Fruit fly (Drosophila melanogaster) whole organism, embryonic: ENCODE data around the gene Mst57Da.

Source experiments
- CG10979 ChIP-seq: fragments of 200-800 bp; sonication (Bioruptor generic); optimal IDR thresholded peaks from 2 replicates; lab custom pipeline; 2018; ENCODE audit warnings: missing biosample characterization, mild to moderate bottlenecking, missing genetic modification characterization, moderate library complexity
- CG13624 ChIP-seq: fragments of 200-800 bp; sonication (Bioruptor generic); optimal IDR thresholded peaks from 2 replicates; lab custom pipeline; 2016; ENCODE audit warnings: missing biosample characterization, missing genetic modification characterization
- CG13894 ChIP-seq: fragments of 200-800 bp; sonication (Bioruptor generic); optimal IDR thresholded peaks from 3 replicates; lab custom pipeline; 2018; ENCODE audit warnings: missing biosample characterization, mild to moderate bottlenecking, missing genetic modification characterization, moderate library complexity
- CG15601 ChIP-seq: fragments of 200-800 bp; sonication (Bioruptor generic); optimal IDR thresholded peaks from 3 replicates; lab custom pipeline; 2019; ENCODE audit warnings: missing biosample characterization, mild to moderate bottlenecking, missing genetic modification characterization, moderate library complexity
- CG18011 ChIP-seq: fragments of 200-800 bp; sonication (Bioruptor generic); optimal IDR thresholded peaks from 2 replicates; lab custom pipeline; 2017; ENCODE audit warnings: missing biosample characterization, missing genetic modification characterization, mild to moderate bottlenecking, moderate library complexity, missing genotype
- CG2875 ChIP-seq: fragments of 200-800 bp; sonication (Bioruptor generic); optimal IDR thresholded peaks from 2 replicates; lab custom pipeline; 2017; ENCODE audit warnings: missing biosample characterization, mild to moderate bottlenecking, missing genetic modification characterization, missing genetic modification reagents
- CG4617 ChIP-seq: fragments of 200-800 bp; sonication (Bioruptor generic); optimal IDR thresholded peaks from 3 replicates; lab custom pipeline; 2016; ENCODE audit warnings: missing biosample characterization, missing genetic modification characterization, borderline replicate concordance
- CG5953 ChIP-seq: fragments of 200-800 bp; sonication (Bioruptor generic); IDR thresholded peaks from 2 replicates; pipeline ENCODE4 v1.3.6; 2022; ENCODE audit warnings: missing biosample characterization, missing genetic modification characterization
- CG7271 ChIP-seq: fragments of 200-800 bp; sonication (Bioruptor generic); optimal IDR thresholded peaks from 2 replicates; lab custom pipeline; 2018; ENCODE audit warnings: missing biosample characterization, mild to moderate bottlenecking, missing genetic modification characterization, moderate library complexity
- CG9609 ChIP-seq: fragments of 200-800 bp; sonication (Bioruptor generic); optimal IDR thresholded peaks from 3 replicates; lab custom pipeline; 2016; ENCODE audit warnings: missing biosample characterization, missing genetic modification characterization
- CG9817 ChIP-seq: fragments of 200-800 bp; sonication (Bioruptor generic); optimal IDR thresholded peaks from 2 replicates; lab custom pipeline; 2018; ENCODE audit warnings: missing biosample characterization, mild to moderate bottlenecking, missing genetic modification characterization, moderate library complexity
- CoRest ChIP-seq: fragments of 200-800 bp; sonication (Bioruptor generic); optimal IDR thresholded peaks from 3 replicates; lab custom pipeline; 2018; ENCODE audit warnings: missing biosample characterization, mild to moderate bottlenecking, missing genetic modification characterization, moderate library complexity
- Dad ChIP-seq: fragments of 200-800 bp; sonication (Bioruptor generic); optimal IDR thresholded peaks from 3 replicates; lab custom pipeline; 2016; ENCODE audit warnings: missing biosample characterization, missing genetic modification characterization
- Ets65A ChIP-seq: fragments of 200-800 bp; sonication (Bioruptor generic); peaks from one replicate; lab custom pipeline; 2016; ENCODE audit warnings: missing biosample characterization, missing genetic modification characterization
- Ets97D ChIP-seq: fragments of 200-800 bp; sonication (Bioruptor generic); optimal IDR thresholded peaks from 3 replicates; lab custom pipeline; 2016; ENCODE audit warnings: missing biosample characterization, missing genetic modification characterization
- Gsc ChIP-seq: fragments of 200-800 bp; sonication (Bioruptor generic); IDR thresholded peaks from 2 replicates; pipeline ENCODE4 v1.3.6; 2022; ENCODE audit warnings: missing biosample characterization, missing genetic modification characterization
- Hey ChIP-seq: fragments of 200-800 bp; sonication (Bioruptor generic); optimal IDR thresholded peaks from 3 replicates; lab custom pipeline; 2018; ENCODE audit warnings: missing biosample characterization, mild to moderate bottlenecking, missing genetic modification characterization
- Optix ChIP-seq: fragments of 200-800 bp; sonication (Bioruptor generic); IDR thresholded peaks from 3 replicates; pipeline ENCODE4 v1.3.6; 2022; ENCODE audit warnings: missing biosample characterization, missing genetic modification characterization
- Six4 ChIP-seq: fragments of 200-800 bp; sonication (Bioruptor generic); optimal IDR thresholded peaks from 2 replicates; lab custom pipeline; 2016; ENCODE audit warnings: missing biosample characterization, missing genetic modification characterization
- Sox100B ChIP-seq: fragments of 200-800 bp; sonication (Bioruptor generic); optimal IDR thresholded peaks from 3 replicates; lab custom pipeline; 2018; ENCODE audit warnings: missing biosample characterization, mild to moderate bottlenecking, missing genetic modification characterization
- Sry-β ChIP-seq: fragments of 200-800 bp; sonication (Bioruptor generic); optimal IDR thresholded peaks from 2 replicates; lab custom pipeline; 2018; ENCODE audit warnings: missing biosample characterization, mild to moderate bottlenecking, missing genetic modification characterization, moderate library complexity
- Trl ChIP-seq, 3 experiments: fragments of >200 bp in 2 of 3; fragments of 200-800 bp in 1 of 3; sonication (Bioruptor generic) in 1 of 3; optimal IDR thresholded peaks; 2 replicates in 1 of 3; 3 replicates in 2 of 3; lab custom pipeline; 2016 to 2017; ENCODE audit warnings: missing biosample characterization in 1 of 3, missing genetic modification characterization in 1 of 3
- al ChIP-seq: fragments of 200-800 bp; sonication (Bioruptor generic); IDR thresholded peaks from 2 replicates; pipeline ENCODE4 v1.3.6; 2022; ENCODE audit warnings: missing biosample characterization, missing genetic modification characterization
- ara ChIP-seq: fragments of 200-800 bp; sonication (Bioruptor generic); IDR thresholded peaks from 2 replicates; pipeline ENCODE4 v1.3.6; 2022; ENCODE audit warnings: missing biosample characterization, missing genetic modification characterization
- ato ChIP-seq: fragments of 200-800 bp; sonication (Bioruptor generic); IDR thresholded peaks from 2 replicates; pipeline ENCODE4 v1.3.6; 2022; ENCODE audit warnings: missing biosample characterization, missing genetic modification characterization; ENCODE audit not compliant: partially characterized antibody
- bbx ChIP-seq: fragments of 200-800 bp; sonication (Bioruptor generic); IDR thresholded peaks from 2 replicates; pipeline ENCODE4 v1.3.6; 2022; ENCODE audit warnings: missing biosample characterization, missing genetic modification characterization; ENCODE audit not compliant: partially characterized antibody
- btn ChIP-seq: fragments of 200-800 bp; sonication (Bioruptor generic); optimal IDR thresholded peaks from 2 replicates; lab custom pipeline; 2016; ENCODE audit warnings: missing biosample characterization, missing genetic modification characterization
- cato ChIP-seq: fragments of 200-800 bp; sonication (Bioruptor generic); optimal IDR thresholded peaks from 2 replicates; lab custom pipeline; 2016; ENCODE audit warnings: missing biosample characterization, missing genetic modification characterization, borderline replicate concordance
- crp ChIP-seq, 2 experiments: fragments of 200-800 bp; sonication (Bioruptor generic); optimal IDR thresholded peaks; 2 replicates in 1 of 2; 3 replicates in 1 of 2; lab custom pipeline; 2017; ENCODE audit warnings: missing biosample characterization in 2 of 2, missing genetic modification characterization in 2 of 2, mild to moderate bottlenecking in 1 of 2, moderate library complexity in 1 of 2
- en ChIP-seq: fragments of 200-800 bp; sonication (Bioruptor generic); optimal IDR thresholded peaks from 2 replicates; lab custom pipeline; 2016; ENCODE audit warnings: missing biosample characterization, missing genetic modification characterization
- fd3F ChIP-seq: fragments of 200-800 bp; sonication (Bioruptor generic); optimal IDR thresholded peaks from 2 replicates; lab custom pipeline; 2018; ENCODE audit warnings: missing biosample characterization, mild to moderate bottlenecking, missing genetic modification characterization, moderate library complexity
- fd64A ChIP-seq: fragments of 200-800 bp; sonication (Bioruptor generic); optimal IDR thresholded peaks from 3 replicates; lab custom pipeline; 2018; ENCODE audit warnings: missing biosample characterization, mild to moderate bottlenecking, missing genetic modification characterization
- her ChIP-seq: fragments of 200-800 bp; sonication (Bioruptor generic); optimal IDR thresholded peaks from 2 replicates; lab custom pipeline; 2016; ENCODE audit warnings: missing biosample characterization, missing genetic modification characterization
- hth ChIP-seq: fragments of >200 bp; optimal IDR thresholded peaks from 2 replicates; lab custom pipeline; 2017; ENCODE audit warnings: inconsistent platforms
- klu ChIP-seq: fragments of 200-800 bp; sonication (Bioruptor generic); IDR thresholded peaks from 2 replicates; pipeline ENCODE4 v1.3.6; 2022; ENCODE audit warnings: missing biosample characterization, missing genetic modification characterization
- luna ChIP-seq: fragments of 200-800 bp; sonication (Bioruptor generic); optimal IDR thresholded peaks from 2 replicates; lab custom pipeline; 2016; ENCODE audit warnings: missing biosample characterization, missing genetic modification characterization
- mirr ChIP-seq: fragments of 200-800 bp; sonication (Bioruptor generic); optimal IDR thresholded peaks from 3 replicates; lab custom pipeline; 2018; ENCODE audit warnings: missing biosample characterization, mild to moderate bottlenecking, missing genetic modification characterization
- nau ChIP-seq: fragments of 200-800 bp; sonication (Bioruptor generic); optimal IDR thresholded peaks from 3 replicates; lab custom pipeline; 2017; ENCODE audit warnings: missing biosample characterization, mild to moderate bottlenecking, missing genetic modification characterization, missing genetic modification reagents
- nerfin-1 ChIP-seq: fragments of 200-800 bp; sonication (Bioruptor generic); optimal IDR thresholded peaks from 3 replicates; lab custom pipeline; 2019; ENCODE audit warnings: missing biosample characterization, mild to moderate bottlenecking, missing genetic modification characterization, moderate library complexity
- nerfin-2 ChIP-seq: fragments of 200-800 bp; sonication (Bioruptor generic); IDR thresholded peaks from 2 replicates; pipeline ENCODE4 v1.3.6; 2022; ENCODE audit warnings: missing biosample characterization, missing genetic modification characterization; ENCODE audit not compliant: partially characterized antibody
- pnt ChIP-seq: fragments of 200-800 bp; sonication (Bioruptor generic); optimal IDR thresholded peaks from 3 replicates; lab custom pipeline; 2016; ENCODE audit warnings: missing biosample characterization, missing genetic modification characterization
- ro ChIP-seq: fragments of 200-800 bp; sonication (Bioruptor generic); IDR thresholded peaks from 2 replicates; pipeline ENCODE4 v1.3.6; 2022; ENCODE audit warnings: missing biosample characterization, missing genetic modification characterization
- salm ChIP-seq: fragments of 200-800 bp; sonication (Bioruptor generic); optimal IDR thresholded peaks from 2 replicates; lab custom pipeline; 2018; ENCODE audit warnings: missing biosample characterization, mild to moderate bottlenecking, missing genetic modification characterization
- seq ChIP-seq: fragments of 200-800 bp; sonication (Bioruptor generic); IDR thresholded peaks from 2 replicates; pipeline ENCODE4 v1.3.6; 2022; ENCODE audit warnings: missing biosample characterization, missing genetic modification characterization
- sisA ChIP-seq: fragments of 200-800 bp; sonication (Bioruptor generic); IDR thresholded peaks from 2 replicates; pipeline ENCODE4 v1.3.6; 2022; ENCODE audit warnings: missing biosample characterization, missing genetic modification characterization
- sug ChIP-seq: fragments of 200-800 bp; optimal IDR thresholded peaks from 2 replicates; lab custom pipeline; 2019; ENCODE audit warnings: missing biosample characterization, mild to moderate bottlenecking, missing genetic modification characterization, moderate library complexity
- trh ChIP-seq: fragments of 200-800 bp; sonication (Bioruptor generic); optimal IDR thresholded peaks from 2 replicates; lab custom pipeline; 2016; ENCODE audit warnings: missing biosample characterization, missing genetic modification characterization
- vfl ChIP-seq: fragments of 200-800 bp; sonication (Bioruptor generic); optimal IDR thresholded peaks from 2 replicates; lab custom pipeline; 2016; ENCODE audit warnings: missing biosample characterization, missing genetic modification characterization
- wek ChIP-seq: fragments of 200-800 bp; sonication (Bioruptor generic); optimal IDR thresholded peaks from 3 replicates; lab custom pipeline; 2018; ENCODE audit warnings: missing biosample characterization, mild to moderate bottlenecking, missing genetic modification characterization, moderate library complexity

The Mst57Da gene

DNA sequence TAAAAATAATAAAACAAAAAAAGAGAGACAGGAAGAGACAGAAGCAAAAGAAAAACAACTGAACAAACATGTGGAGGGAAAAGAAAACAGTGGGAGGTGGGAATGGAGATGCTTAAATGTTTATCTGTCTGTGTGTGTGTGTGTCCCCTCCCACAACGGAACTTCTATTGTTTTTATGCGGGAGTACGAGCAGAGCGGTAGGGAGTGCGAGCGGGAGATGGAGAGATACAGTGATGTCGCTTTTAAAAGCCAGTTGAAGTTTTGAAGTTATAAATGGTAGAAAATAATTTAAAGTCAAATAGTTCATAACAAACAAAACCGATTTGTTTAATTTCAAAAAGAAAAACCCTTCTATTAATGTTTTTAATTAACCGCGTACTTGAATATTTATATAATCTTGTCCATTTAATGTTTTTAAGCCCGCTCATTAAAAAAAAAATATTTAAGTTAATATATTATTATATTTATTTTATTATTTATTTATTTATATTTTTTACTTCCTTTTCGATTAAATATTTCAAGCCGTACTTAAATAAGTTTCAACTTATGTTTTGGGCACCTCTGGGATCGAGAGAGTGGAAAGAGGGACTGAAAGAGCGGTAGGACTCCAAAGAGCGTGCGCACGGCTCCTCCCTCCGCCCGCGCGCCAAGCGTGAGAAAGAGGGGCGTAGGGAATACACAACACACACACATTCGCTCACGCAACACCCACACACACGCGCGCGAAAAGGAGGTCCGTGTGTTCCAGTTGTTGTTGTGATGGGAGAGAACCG, 48.7 kb upstream of the Mst57Da start (continued):
- TF ChIP-seq sisA, result peak; percentile 30; the same call in 1 of the 2 replicates
- TF ChIP-seq Optix (GFP tag; lab: Robert Waterston, UW), result no peak
- TF ChIP-seq her (GFP tag; lab: Kevin White, UChicago), result no peak
- TF ChIP-seq CG18011 (GFP tag; lab: Kevin White, UChicago), result no peak
- TF ChIP-seq en (GFP tag; lab: Kevin White, UChicago), result no peak
- TF ChIP-seq CG5953, result no peak
- no peak for TF ChIP-seq bbx (GFP tag; lab: Robert Waterston, UW)
- TF ChIP-seq ro (GFP tag; lab: Robert Waterston, UW), result no peak
- TF ChIP-seq CG4617 (GFP tag; lab: Kevin White, UChicago), result no peak
- TF ChIP-seq Dad (GFP tag; lab: Kevin White, UChicago), result no peak
- TF ChIP-seq Sox100B (GFP tag; lab: Kevin White, UChicago), result peak; percentile 50
- no peak for TF ChIP-seq vfl (GFP tag; lab: Kevin White, UChicago)
- peak; percentile 36 for TF ChIP-seq fd3F (GFP tag; lab: Kevin White, UChicago)
- TF ChIP-seq wek, result no peak
- no peak for TF ChIP-seq Ets65A (GFP tag; lab: Kevin White, UChicago)
- peak; percentile 63 for TF ChIP-seq CG15601 (tag; lab: Kevin White, UChicago)
- no peak for TF ChIP-seq mirr (GFP tag; lab: Kevin White, UChicago)
- TF ChIP-seq Hey (tag; lab: Kevin White, UChicago), result no peak
- TF ChIP-seq fd64A (GFP tag; lab: Kevin White, UChicago), result no peak
- TF ChIP-seq CG13624 (GFP tag; lab: Kevin White, UChicago), result no peak
- peak; percentile 1 for TF ChIP-seq pnt (GFP tag; lab: Kevin White, UChicago)
- peak; percentile 37 for TF ChIP-seq salm (tag; lab: Kevin White, UChicago)
- TF ChIP-seq CG10979 (tag; lab: Kevin White, UChicago), result peak; percentile 70
- TF ChIP-seq nerfin-1 (tag; lab: Kevin White, UChicago), result no peak
- TF ChIP-seq cato (GFP tag; lab: Kevin White, UChicago), result peak; percentile 30
- no peak for TF ChIP-seq nerfin-2 (GFP tag; lab: Robert Waterston, UW)
- no peak for TF ChIP-seq seq (GFP tag; lab: Robert Waterston, UW)
- TF ChIP-seq sug (tag; lab: Kevin White, UChicago), result peak; percentile 24
- TF ChIP-seq ato, result no peak
- peak; percentile 27 for TF ChIP-seq CG13894 (tag; lab: Kevin White, UChicago)
- no peak for TF ChIP-seq Six4 (GFP tag; lab: Kevin White, UChicago)
- TF ChIP-seq Gsc (GFP tag; lab: Robert Waterston, UW), result no peak
- no peak for TF ChIP-seq CG7271
- TF ChIP-seq al, result no peak
- no peak for TF ChIP-seq ara (GFP tag; lab: Robert Waterston, UW)
- no peak for TF ChIP-seq btn
- TF ChIP-seq klu (GFP tag; lab: Robert Waterston, UW), result 0 out of 2 replicates have a peak, but pooled peaks have one; percentile 37
- TF ChIP-seq Sry-β (GFP tag; lab: Kevin White, UChicago), result peak; percentile 87
- no peak for TF ChIP-seq CG2875 (GFP tag; lab: Kevin White, UChicago)
- peak; percentile 72 for TF ChIP-seq CoRest (tag; lab: Kevin White, UChicago)
- no peak for TF ChIP-seq hth (lab: Kevin White, UChicago)
- TF ChIP-seq nau, result no peak
- TF ChIP-seq Trl (optimal IDR thresholded peaks at IDR 0.05; lab: Kevin White, UChicago), result peak; percentile 43 to 54
- no peak for TF ChIP-seq Trl (GFP tag; optimal IDR thresholded peaks at IDR 0.05; lab: Kevin White, UChicago)
- no peak for TF ChIP-seq trh (GFP tag; lab: Kevin White, UChicago)
- TF ChIP-seq CG9609, result no peak
- TF ChIP-seq Ets97D (GFP tag; lab: Kevin White, UChicago), result no peak
- TF ChIP-seq crp (GFP tag; optimal IDR thresholded peaks at IDR 0.05; lab: Kevin White, UChicago), result no peak
- peak; percentile 24 for TF ChIP-seq CG9817 (tag; lab: Kevin White, UChicago)
- no peak for TF ChIP-seq luna (GFP tag; lab: Kevin White, UChicago)
